Worm (Caenorhabditis elegans): ENCODE measurements around the gene lgc-40.

The lgc-40 gene

DNA sequence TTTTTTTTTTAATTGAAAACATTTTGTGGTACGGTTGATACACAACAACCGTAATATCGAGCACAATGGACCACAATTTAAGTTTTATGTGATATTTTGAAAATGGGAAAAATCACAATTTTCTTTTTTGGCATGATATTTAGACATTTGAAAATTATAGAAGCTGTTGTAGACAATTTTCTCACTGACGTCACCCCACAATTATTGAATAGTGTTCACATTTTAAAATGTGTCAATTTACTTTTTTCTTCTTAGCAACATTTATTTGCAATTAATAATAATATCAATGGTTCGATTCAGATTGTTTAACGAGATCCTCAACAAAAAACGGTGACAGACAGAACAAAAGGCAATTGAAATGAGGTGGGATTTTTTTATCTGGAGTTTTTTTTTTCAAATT is 24.5 kb upstream of the lgc-40 start, which contains the start of gene T01B6.1:
Gene T01B6.1, plus strand, starts transcription at position 301 of the 400 bp plus-strand sequence.
- TF ChIP-seq nhr-25 (tag; optimal IDR thresholded peaks at IDR 0.05) (no peak), nhr-129 (tag; optimal IDR thresholded peaks at IDR 0.05) (no peak), ceh-16 (tag; optimal IDR thresholded peaks at IDR 0.05) (no peak), R02D3.7 (tag; optimal IDR thresholded peaks at IDR 0.05) (no peak), lsy-2 (tag; optimal IDR thresholded peaks at IDR 0.05) (no peak), ama-1 (optimal IDR thresholded peaks at IDR 0.05) (no peak), sma-3 (GFP tag; optimal IDR thresholded peaks at IDR 0.05) (no peak), nhr-11 (tag; optimal IDR thresholded peaks at IDR 0.05) (no peak), ZK546.5 (tag; optimal IDR thresholded peaks at IDR 0.05) (no peak), mdl-1 (tag; optimal IDR thresholded peaks at IDR 0.05) (no peak), nhr-12 (tag; optimal IDR thresholded peaks at IDR 0.05) (no peak), sma-9 (GFP tag; optimal IDR thresholded peaks at IDR 0.05) (no peak), sma-9 (tag; optimal IDR thresholded peaks at IDR 0.05) (no peak), peb-1 (tag; optimal IDR thresholded peaks at IDR 0.05) (no peak)

DNA sequence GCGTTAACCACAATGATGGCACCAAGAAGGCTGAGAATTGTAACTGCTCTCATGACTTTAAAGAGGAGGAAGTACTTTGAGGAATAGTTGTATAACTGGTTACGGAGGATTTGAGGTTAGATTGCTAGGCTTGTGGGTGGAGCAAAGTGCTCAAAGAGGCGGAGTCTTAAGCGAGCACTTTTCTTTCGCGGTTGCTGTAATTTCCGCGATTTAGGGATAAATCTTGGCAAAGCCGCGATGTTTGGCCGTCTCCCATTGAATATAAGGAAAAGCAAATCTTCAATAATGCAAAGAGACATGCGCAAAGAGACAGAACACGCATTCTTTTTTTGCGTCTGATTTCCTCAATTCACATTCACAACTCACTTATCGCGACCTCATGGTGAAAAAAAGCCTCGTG is 21.7 kb upstream of the lgc-40 start, which contains the start of gene nlp-45:
Gene nlp-45, minus strand, starts transcription at position 101 of the 400 bp plus-strand sequence.
- no peak for TF ChIP-seq mab-5 (tag; optimal IDR thresholded peaks at IDR 0.05)
- TF ChIP-seq mdl-1 (tag; optimal IDR thresholded peaks at IDR 0.05) = no peak
- no peak for TF ChIP-seq sem-4 (tag; optimal IDR thresholded peaks at IDR 0.05)
- TF ChIP-seq nhr-12 (tag; optimal IDR thresholded peaks at IDR 0.05) = no peak
- TF ChIP-seq skn-1 (tag; optimal IDR thresholded peaks at IDR 0.05) = no peak
- TF ChIP-seq egl-27 (tag; optimal IDR thresholded peaks at IDR 0.05) = no peak
- TF ChIP-seq lin-13 (GFP tag; optimal IDR thresholded peaks at IDR 0.05) = no peak
- no peak for TF ChIP-seq nhr-25 (tag; optimal IDR thresholded peaks at IDR 0.05)
- no peak for TF ChIP-seq lin-11 (tag; optimal IDR thresholded peaks at IDR 0.05)
- TF ChIP-seq ztf-11 (tag; optimal IDR thresholded peaks at IDR 0.05) = no peak
- no peak for TF ChIP-seq nhr-237 (tag; optimal IDR thresholded peaks at IDR 0.05)
- TF ChIP-seq C34F6.9 (tag; optimal IDR thresholded peaks at IDR 0.05) = no peak
- no peak for TF ChIP-seq elt-3 (tag; optimal IDR thresholded peaks at IDR 0.05)

DNA sequence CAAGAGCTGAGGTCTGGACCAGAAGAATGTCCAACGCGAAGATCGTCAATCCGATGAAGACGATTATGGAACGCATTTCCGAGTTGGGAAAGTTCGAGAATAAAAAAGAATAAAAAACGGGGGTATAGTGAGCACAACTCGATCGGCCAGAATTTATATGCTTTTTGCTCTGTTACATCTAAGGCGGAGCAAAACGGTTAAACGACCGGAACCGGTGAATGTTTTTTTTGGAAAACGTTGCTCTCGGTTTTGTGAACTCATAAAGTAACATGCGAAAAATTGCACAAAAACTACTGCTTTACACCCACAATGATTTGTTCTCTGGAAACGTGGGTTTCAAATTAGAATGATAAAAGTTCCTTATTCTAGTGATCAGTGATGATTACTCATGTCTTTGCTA is 17.9 kb upstream of the lgc-40 start, which contains the start of gene nlp-22:
Gene nlp-22, minus strand, starts transcription at position 101 of the 400 bp plus-strand sequence.
- no peak for TF ChIP-seq ceh-16 (tag; optimal IDR thresholded peaks at IDR 0.05)
- no peak for TF ChIP-seq unc-62 (GFP tag; optimal IDR thresholded peaks at IDR 0.05)
- no peak for TF ChIP-seq nhr-23 (tag; optimal IDR thresholded peaks at IDR 0.05)
- TF ChIP-seq lin-11 (tag; optimal IDR thresholded peaks at IDR 0.05) = no peak
- no peak for TF ChIP-seq R02D3.7 (tag; optimal IDR thresholded peaks at IDR 0.05)
- no peak for TF ChIP-seq elt-3 (tag; optimal IDR thresholded peaks at IDR 0.05)
- no peak for TF ChIP-seq mab-5 (tag; optimal IDR thresholded peaks at IDR 0.05)

DNA sequence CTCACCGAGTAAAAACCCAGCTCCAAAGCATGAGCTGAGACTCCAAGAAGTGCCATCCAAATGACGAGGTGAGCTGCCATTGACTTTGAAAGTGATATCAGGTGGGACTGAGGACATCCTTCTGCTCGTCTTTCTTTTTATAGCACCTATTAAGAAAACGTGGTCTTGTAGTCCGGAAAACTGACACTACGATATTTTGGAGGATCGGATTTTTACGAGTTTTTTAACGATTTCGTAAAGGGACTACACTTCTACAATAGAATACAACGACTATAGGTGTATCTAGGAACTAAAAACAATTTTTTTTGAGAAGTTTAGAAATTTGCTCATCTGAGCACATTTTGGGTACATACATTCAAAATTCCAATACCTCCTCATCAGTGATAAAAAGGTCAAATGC is 17.0 kb upstream of the lgc-40 start, which contains the start of gene nlp-23:
Gene nlp-23, minus strand, starts transcription at position 101 of the 400 bp plus-strand sequence.
- TF ChIP-seq ama-1 (optimal IDR thresholded peaks at IDR 0.05) = no peak
- TF ChIP-seq mdl-1 (tag; optimal IDR thresholded peaks at IDR 0.05) = no peak
- no peak for TF ChIP-seq fos-1 (tag; optimal IDR thresholded peaks at IDR 0.05)
- TF ChIP-seq lin-39 (tag; optimal IDR thresholded peaks at IDR 0.05) = no peak
- no peak for TF ChIP-seq ZK546.5 (tag; optimal IDR thresholded peaks at IDR 0.05)
- no peak for TF ChIP-seq nhr-25 (tag; optimal IDR thresholded peaks at IDR 0.05)
- no peak for TF ChIP-seq nhr-23 (tag; optimal IDR thresholded peaks at IDR 0.05)
- no peak for TF ChIP-seq nhr-10 (tag; optimal IDR thresholded peaks at IDR 0.05)

DNA sequence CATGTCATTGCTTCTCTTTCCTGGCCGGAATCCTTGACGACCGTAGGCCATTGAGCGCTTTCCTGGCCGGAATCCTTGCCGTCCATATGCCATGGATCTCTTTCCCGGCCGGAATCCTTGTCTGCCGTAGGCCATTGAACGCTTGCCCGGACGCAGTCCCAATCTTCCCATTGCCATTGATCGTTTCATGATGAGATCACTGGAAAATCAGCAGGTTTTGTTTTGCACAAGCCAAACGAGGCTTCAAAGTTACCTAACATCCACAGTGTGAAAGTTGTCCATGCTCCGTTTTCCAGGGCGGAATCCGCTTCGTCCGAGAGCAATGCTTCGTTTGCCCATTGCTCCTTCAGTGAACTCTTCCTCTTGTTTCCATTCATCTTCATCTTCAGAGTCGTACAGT is 15.8 kb upstream of the lgc-40 start:
- TF ChIP-seq dmd-4 (tag; optimal IDR thresholded peaks at IDR 0.05) (no peak), gmeb-1 (tag; optimal IDR thresholded peaks at IDR 0.05) (no peak), elt-3 (tag; optimal IDR thresholded peaks at IDR 0.05) (no peak), nhr-23 (tag; optimal IDR thresholded peaks at IDR 0.05) (no peak), nhr-11 (tag; optimal IDR thresholded peaks at IDR 0.05) (no peak), nhr-21 (tag; optimal IDR thresholded peaks at IDR 0.05) (no peak), unc-62 (GFP tag; optimal IDR thresholded peaks at IDR 0.05) (no peak), lsy-2 (tag; optimal IDR thresholded peaks at IDR 0.05) (no peak), crh-2 (tag; optimal IDR thresholded peaks at IDR 0.05) (no peak), ceh-16 (tag; optimal IDR thresholded peaks at IDR 0.05) (no peak), nhr-12 (tag; optimal IDR thresholded peaks at IDR 0.05) (no peak), peb-1 (tag; optimal IDR thresholded peaks at IDR 0.05) (no peak), unc-39 (tag; optimal IDR thresholded peaks at IDR 0.05) (no peak), mab-5 (tag; optimal IDR thresholded peaks at IDR 0.05) (no peak), zag-1 (tag; optimal IDR thresholded peaks at IDR 0.05) (no peak), nhr-77 (tag; optimal IDR thresholded peaks at IDR 0.05) (no peak), mbf-1 (tag; optimal IDR thresholded peaks at IDR 0.05) (no peak), ceh-82 (tag; optimal IDR thresholded peaks at IDR 0.05) (no peak), skn-1 (tag; optimal IDR thresholded peaks at IDR 0.05) (no peak)

Data from whole organism, L2 larva.